Fruit fly (Drosophila melanogaster) whole organism, wandering third instar larva: ENCODE results near the gene CG9636.
A peak's percentile ranks its signal among the peaks of the same experiment; 100 is the strongest.

Experiments used
- Abd-B ChIP-seq: fragments of >200 bp; optimal IDR thresholded peaks from 2 replicates; lab custom pipeline; 2017; ENCODE audit warnings: missing biosample characterization, missing genetic modification characterization
- CG32264 ChIP-seq: fragments of 200-800 bp; sonication (Bioruptor generic); optimal IDR thresholded peaks from 2 replicates; lab custom pipeline; 2016; ENCODE audit warnings: missing biosample characterization, missing genetic modification characterization
- CG9705 ChIP-seq: fragments of 200-800 bp; sonication (Bioruptor generic); optimal IDR thresholded peaks from 2 replicates; lab custom pipeline; 2018; ENCODE audit warnings: missing biosample characterization, mild to moderate bottlenecking, missing genetic modification characterization
- CrebA ChIP-seq: fragments of 200-800 bp; sonication (Bioruptor generic); optimal IDR thresholded peaks from 2 replicates; lab custom pipeline; 2016; ENCODE audit warnings: missing biosample characterization, mild to moderate bottlenecking, missing genetic modification characterization, borderline replicate concordance
- Dfd ChIP-seq: fragments of >200 bp; optimal IDR thresholded peaks from 2 replicates; lab custom pipeline; 2017; ENCODE audit warnings: missing biosample characterization, missing genetic modification characterization
- Dif ChIP-seq: fragments of 200-275, 200-300 bp; sonication (Bioruptor generic); optimal IDR thresholded peaks from 2 replicates; lab custom pipeline; 2018; ENCODE audit warnings: missing biosample characterization, missing genetic modification characterization; ENCODE audit not compliant: partially characterized antibody
- GATAd ChIP-seq: sonication (Bioruptor generic); optimal IDR thresholded peaks from 2 replicates; lab custom pipeline; 2016; ENCODE audit warnings: missing biosample characterization, missing genetic modification characterization
- HLH106 ChIP-seq: fragments of 200-800 bp; optimal IDR thresholded peaks from 3 replicates; lab custom pipeline; 2019; ENCODE audit warnings: missing biosample characterization, mild to moderate bottlenecking, missing genetic modification characterization, moderate library complexity
- Hnf4 ChIP-seq: fragments of 200-800 bp; sonication (Bioruptor generic); optimal IDR thresholded peaks from 2 replicates; lab custom pipeline; 2016; ENCODE audit warnings: missing biosample characterization, mild to moderate bottlenecking, missing genetic modification characterization
- Hr78 ChIP-seq: fragments of >200 bp; optimal IDR thresholded peaks from 2 replicates; lab custom pipeline; 2017; ENCODE audit warnings: missing biosample characterization, missing genetic modification characterization
- Hr83 ChIP-seq: fragments of 200-300 bp; sonication (Bioruptor generic); optimal IDR thresholded peaks from 2 replicates; lab custom pipeline; 2016; ENCODE audit warnings: missing biosample characterization, mild to moderate bottlenecking, missing genetic modification characterization, moderate library complexity; ENCODE audit not compliant: poor library complexity, severe bottlenecking
- Jra ChIP-seq: sonication (Bioruptor generic); optimal IDR thresholded peaks from 2 replicates; lab custom pipeline; 2016; ENCODE audit warnings: missing biosample characterization, missing genetic modification characterization
- Mio ChIP-seq: sonication (Bioruptor generic); optimal IDR thresholded peaks from 2 replicates; lab custom pipeline; 2016; ENCODE audit warnings: missing biosample characterization, missing genetic modification characterization
- Myc ChIP-seq: fragments of >200 bp; optimal IDR thresholded peaks from 2 replicates; lab custom pipeline; 2017
- N ChIP-seq: fragments of >200 bp; optimal IDR thresholded peaks from 2 replicates; lab custom pipeline; 2018; ENCODE audit warnings: missing biosample characterization, missing external identifiers, missing genetic modification characterization
- OdsH ChIP-seq: fragments of 200-800 bp; sonication (Bioruptor generic); optimal IDR thresholded peaks from 2 replicates; lab custom pipeline; 2016; ENCODE audit warnings: missing biosample characterization, mild to moderate bottlenecking, missing genetic modification characterization
- Rel ChIP-seq, 2 experiments: fragments of 200-800 bp; sonication (Bioruptor generic) in 1 of 2; optimal IDR thresholded peaks; 2 replicates in 1 of 2; 3 replicates in 1 of 2; lab custom pipeline; 2016 to 2019; ENCODE audit warnings: mild to moderate bottlenecking in 2 of 2, missing biosample characterization in 2 of 2, missing genetic modification characterization in 2 of 2, moderate library complexity in 1 of 2
- Sp1 ChIP-seq: fragments of 200-800 bp; sonication (Bioruptor generic); optimal IDR thresholded peaks from 3 replicates; lab custom pipeline; 2019; ENCODE audit warnings: missing biosample characterization, mild to moderate bottlenecking, missing genetic modification characterization, moderate library complexity
- Vsx2 ChIP-seq: fragments of 200-300, 225-300 bp; sonication (Bioruptor generic); optimal IDR thresholded peaks from 2 replicates; lab custom pipeline; 2018; ENCODE audit warnings: missing biosample characterization, missing genetic modification characterization; ENCODE audit not compliant: partially characterized antibody
- br ChIP-seq: fragments of 200-800 bp; sonication (Bioruptor generic); optimal IDR thresholded peaks from 2 replicates; lab custom pipeline; 2016; ENCODE audit warnings: missing biosample characterization, missing genetic modification characterization
- brk ChIP-seq: fragments of 200-800 bp; sonication (Bioruptor generic); optimal IDR thresholded peaks from 2 replicates; lab custom pipeline; 2016; ENCODE audit warnings: missing biosample characterization, mild to moderate bottlenecking, missing genetic modification characterization
- dl ChIP-seq, 2 experiments: fragments of 175-275, 200-275 bp in 1 of 2; fragments of 200-275 bp in 1 of 2; sonication (Bioruptor generic); optimal IDR thresholded peaks; lab custom pipeline; 2018; ENCODE audit warnings: mild to moderate bottlenecking in 2 of 2, missing biosample characterization in 2 of 2, missing genetic modification characterization in 2 of 2, moderate library complexity in 2 of 2; ENCODE audit not compliant: partially characterized antibody in 2 of 2, insufficient read depth in 1 of 2
- dmrt93B ChIP-seq: fragments of 200-800 bp; sonication (Bioruptor generic); optimal IDR thresholded peaks from 2 replicates; lab custom pipeline; 2018; ENCODE audit warnings: missing biosample characterization, mild to moderate bottlenecking, missing genetic modification characterization
- dsf ChIP-seq: sonication (Bioruptor generic); optimal IDR thresholded peaks from 2 replicates; lab custom pipeline; 2016; ENCODE audit warnings: missing biosample characterization, missing genetic modification characterization, borderline replicate concordance
- ey ChIP-seq: fragments of 200-800 bp; sonication (Bioruptor generic); optimal IDR thresholded peaks from 2 replicates; lab custom pipeline; 2016; ENCODE audit warnings: missing biosample characterization, missing genetic modification characterization
- foxo ChIP-seq, 2 experiments: fragments of 200-800 bp; sonication (Bioruptor generic); optimal IDR thresholded peaks; 2 replicates in 1 of 2; 3 replicates in 1 of 2; lab custom pipeline; 2016 to 2017; ENCODE audit warnings: missing biosample characterization in 2 of 2, missing genetic modification characterization in 2 of 2
- fru ChIP-seq: fragments of 200-800 bp; sonication (Bioruptor generic); optimal IDR thresholded peaks from 3 replicates; lab custom pipeline; 2016; ENCODE audit warnings: missing biosample characterization, mild to moderate bottlenecking, missing genetic modification characterization
- h ChIP-seq: fragments of 200-800 bp; sonication (Bioruptor generic); optimal IDR thresholded peaks from 3 replicates; lab custom pipeline; 2016; ENCODE audit warnings: missing biosample characterization, mild to moderate bottlenecking, missing genetic modification characterization
- jim ChIP-seq: fragments of 175-275, 200-325 bp; sonication (Bioruptor generic); optimal IDR thresholded peaks from 2 replicates; lab custom pipeline; 2016; ENCODE audit warnings: missing biosample characterization, mild to moderate bottlenecking, missing genetic modification characterization
- lola ChIP-seq: fragments of >200 bp; optimal IDR thresholded peaks from 2 replicates; lab custom pipeline; 2017; ENCODE audit warnings: missing biosample characterization, missing genetic modification characterization
- pan ChIP-seq: fragments of >200 bp; optimal IDR thresholded peaks from 2 replicates; lab custom pipeline; 2017
- psq ChIP-seq: fragments of 200-800 bp; sonication (Bioruptor generic); optimal IDR thresholded peaks from 3 replicates; lab custom pipeline; 2017; ENCODE audit warnings: missing biosample characterization, mild to moderate bottlenecking, missing genetic modification characterization, moderate library complexity
- rgr ChIP-seq: fragments of 200-800 bp; sonication (Bioruptor generic); optimal IDR thresholded peaks from 3 replicates; lab custom pipeline; 2016; ENCODE audit warnings: missing biosample characterization, mild to moderate bottlenecking, missing genetic modification characterization
- sage ChIP-seq: fragments of 200-800 bp; sonication (Bioruptor generic); optimal IDR thresholded peaks from 2 replicates; lab custom pipeline; 2016; ENCODE audit warnings: missing biosample characterization, mild to moderate bottlenecking, missing genetic modification characterization
- sv ChIP-seq: fragments of 200-800 bp; sonication (Bioruptor generic); optimal IDR thresholded peaks from 3 replicates; lab custom pipeline; 2016; ENCODE audit warnings: missing biosample characterization, missing genetic modification characterization
- tai ChIP-seq: sonication (Bioruptor generic); optimal IDR thresholded peaks from 2 replicates; lab custom pipeline; 2016; ENCODE audit warnings: missing biosample characterization, missing genetic modification characterization
- usp ChIP-seq: fragments of >200 bp; optimal IDR thresholded peaks from 2 replicates; lab custom pipeline; 2017; ENCODE audit warnings: missing biosample characterization, missing genetic modification characterization
- woc ChIP-seq: sonication (Bioruptor generic); optimal IDR thresholded peaks from 2 replicates; lab custom pipeline; 2016; ENCODE audit warnings: missing biosample characterization, mild to moderate bottlenecking, missing genetic modification characterization

Gene CG9636

DNA sequence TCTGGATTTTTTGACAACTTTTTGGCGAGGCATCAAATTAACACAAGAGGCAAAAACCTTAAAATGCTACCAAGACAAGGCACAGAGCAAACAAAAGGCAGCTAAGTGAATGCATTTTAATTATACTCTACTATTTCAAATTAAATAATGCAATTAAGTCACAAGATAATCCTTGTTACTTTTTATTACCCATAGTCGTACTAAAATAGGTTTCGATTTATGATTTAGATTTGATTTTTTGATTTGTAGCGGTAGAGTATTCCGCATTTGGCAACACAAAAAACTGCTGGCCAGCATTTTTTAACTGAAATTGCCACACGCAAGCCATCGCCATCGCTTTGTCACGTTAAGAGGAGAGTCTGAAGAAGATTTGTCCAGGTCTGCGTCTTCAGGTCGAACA lies 39.1 kb upstream of the CG9636 start:
- no peak for TF ChIP-seq tai (GFP tag; lab: Kevin White, UChicago)
- no peak for TF ChIP-seq pan (lab: Kevin White, UChicago)
- TF ChIP-seq OdsH (GFP tag; lab: Kevin White, UChicago): peak; percentile 27
- peak; percentile 44 for TF ChIP-seq Sp1 (GFP tag; lab: Kevin White, UChicago)
- TF ChIP-seq sv (GFP tag; lab: Kevin White, UChicago): no peak
- no peak for TF ChIP-seq Rel (GFP tag; optimal IDR thresholded peaks at IDR 0.05; lab: Kevin White, UChicago)
- TF ChIP-seq Rel (tag; optimal IDR thresholded peaks at IDR 0.05; lab: Kevin White, UChicago): no peak
- TF ChIP-seq CG9705 (GFP tag; lab: Kevin White, UChicago): no peak
- peak in 1 of 2 experiments; percentile 38 for TF ChIP-seq foxo (GFP tag; optimal IDR thresholded peaks at IDR 0.05; lab: Kevin White, UChicago)
- no peak for TF ChIP-seq Jra
- TF ChIP-seq h (GFP tag; lab: Kevin White, UChicago): peak; percentile 51
- no peak for TF ChIP-seq usp (GFP tag; lab: Kevin White, UChicago)
- peak; percentile 4 for TF ChIP-seq psq (GFP tag; lab: Kevin White, UChicago)
- TF ChIP-seq CG32264 (GFP tag; lab: Kevin White, UChicago): no peak
- TF ChIP-seq woc (GFP tag; lab: Kevin White, UChicago): peak; percentile 44
- TF ChIP-seq jim (GFP tag; lab: Kevin White, UChicago): no peak
- TF ChIP-seq Hnf4 (GFP tag; lab: Kevin White, UChicago): no peak
- no peak for TF ChIP-seq Vsx2 (GFP tag; lab: Kevin White, UChicago)
- no peak for TF ChIP-seq Dfd (GFP tag; lab: Kevin White, UChicago)
- peak; percentile 51 for TF ChIP-seq HLH106
- no peak for TF ChIP-seq Mio
- TF ChIP-seq dmrt93B (GFP tag; lab: Kevin White, UChicago): no peak
- TF ChIP-seq CrebA (GFP tag; lab: Kevin White, UChicago): no peak
- TF ChIP-seq Myc (lab: Kevin White, UChicago): no peak
- no peak for TF ChIP-seq brk
- TF ChIP-seq sage (GFP tag; lab: Kevin White, UChicago): no peak
- no peak for TF ChIP-seq Hr78
- TF ChIP-seq br (GFP tag; lab: Kevin White, UChicago): peak; percentile 24
- no peak for TF ChIP-seq Abd-B (GFP tag; lab: Kevin White, UChicago)
- TF ChIP-seq ey: peak; percentile 48
- no peak for TF ChIP-seq Dif (GFP tag; lab: Kevin White, UChicago)
- TF ChIP-seq rgr: peak; percentile 46
- TF ChIP-seq dl (GFP tag; optimal IDR thresholded peaks at IDR 0.05; lab: Kevin White, UChicago; ENCODE audit: insufficient read depth in 1 of 2, partially characterized antibody in 2 of 2): no peak
- no peak for TF ChIP-seq Hr83 (GFP tag; lab: Kevin White, UChicago)
- TF ChIP-seq dsf: no peak
- no peak for TF ChIP-seq N (GFP tag; lab: Kevin White, UChicago)
- no peak for TF ChIP-seq GATAd (GFP tag; lab: Kevin White, UChicago)
- no peak for TF ChIP-seq lola (GFP tag; lab: Kevin White, UChicago)
- TF ChIP-seq fru (GFP tag; lab: Kevin White, UChicago): peak; percentile 39

dm6 chr3R:8279970-8280369 lies 36.4 kb upstream of the CG9636 start:
- no peak for TF ChIP-seq lola (GFP tag; lab: Kevin White, UChicago)
- no peak for TF ChIP-seq OdsH (GFP tag; lab: Kevin White, UChicago)
- TF ChIP-seq dmrt93B (GFP tag; lab: Kevin White, UChicago): no peak
- TF ChIP-seq Dfd (GFP tag; lab: Kevin White, UChicago): no peak
- peak; percentile 43 for TF ChIP-seq HLH106
- TF ChIP-seq foxo (GFP tag; optimal IDR thresholded peaks at IDR 0.05; lab: Kevin White, UChicago): peak in 1 of 2 experiments; percentile 22
- no peak for TF ChIP-seq Vsx2 (GFP tag; lab: Kevin White, UChicago)
- TF ChIP-seq fru (GFP tag; lab: Kevin White, UChicago): no peak
- TF ChIP-seq Jra: no peak
- TF ChIP-seq CG9705 (GFP tag; lab: Kevin White, UChicago): no peak
- TF ChIP-seq Abd-B (GFP tag; lab: Kevin White, UChicago): no peak
- TF ChIP-seq h (GFP tag; lab: Kevin White, UChicago): no peak
- TF ChIP-seq dsf: no peak
- TF ChIP-seq br (GFP tag; lab: Kevin White, UChicago): no peak
- no peak for TF ChIP-seq usp (GFP tag; lab: Kevin White, UChicago)
- no peak for TF ChIP-seq sv (GFP tag; lab: Kevin White, UChicago)
- no peak for TF ChIP-seq Hr83 (GFP tag; lab: Kevin White, UChicago)
- TF ChIP-seq tai (GFP tag; lab: Kevin White, UChicago): no peak
- no peak for TF ChIP-seq Mio
- no peak for TF ChIP-seq pan (lab: Kevin White, UChicago)
- TF ChIP-seq Rel (GFP tag; optimal IDR thresholded peaks at IDR 0.05; lab: Kevin White, UChicago): no peak
- TF ChIP-seq Rel (tag; optimal IDR thresholded peaks at IDR 0.05; lab: Kevin White, UChicago): peak; percentile 38
- TF ChIP-seq N (GFP tag; lab: Kevin White, UChicago): no peak
- TF ChIP-seq Myc (lab: Kevin White, UChicago): no peak
- TF ChIP-seq Hr78: no peak
- no peak for TF ChIP-seq ey
- TF ChIP-seq sage (GFP tag; lab: Kevin White, UChicago): no peak
- no peak for TF ChIP-seq rgr
- no peak for TF ChIP-seq GATAd (GFP tag; lab: Kevin White, UChicago)
- no peak for TF ChIP-seq psq (GFP tag; lab: Kevin White, UChicago)
- TF ChIP-seq Dif (GFP tag; lab: Kevin White, UChicago): peak; percentile 20
- no peak for TF ChIP-seq CrebA (GFP tag; lab: Kevin White, UChicago)
- no peak for TF ChIP-seq CG32264 (GFP tag; lab: Kevin White, UChicago)
- no peak for TF ChIP-seq woc (GFP tag; lab: Kevin White, UChicago)
- no peak for TF ChIP-seq jim (GFP tag; lab: Kevin White, UChicago)
- no peak for TF ChIP-seq Hnf4 (GFP tag; lab: Kevin White, UChicago)
- no peak for TF ChIP-seq brk
- peak; percentile 19 for TF ChIP-seq Sp1 (GFP tag; lab: Kevin White, UChicago)
- TF ChIP-seq dl (GFP tag; optimal IDR thresholded peaks at IDR 0.05; lab: Kevin White, UChicago; ENCODE audit: insufficient read depth in 1 of 2, partially characterized antibody in 2 of 2): no peak
